1 fruit fly cellular context compared by ENCODE assay signal in the genomic region with DNA sequence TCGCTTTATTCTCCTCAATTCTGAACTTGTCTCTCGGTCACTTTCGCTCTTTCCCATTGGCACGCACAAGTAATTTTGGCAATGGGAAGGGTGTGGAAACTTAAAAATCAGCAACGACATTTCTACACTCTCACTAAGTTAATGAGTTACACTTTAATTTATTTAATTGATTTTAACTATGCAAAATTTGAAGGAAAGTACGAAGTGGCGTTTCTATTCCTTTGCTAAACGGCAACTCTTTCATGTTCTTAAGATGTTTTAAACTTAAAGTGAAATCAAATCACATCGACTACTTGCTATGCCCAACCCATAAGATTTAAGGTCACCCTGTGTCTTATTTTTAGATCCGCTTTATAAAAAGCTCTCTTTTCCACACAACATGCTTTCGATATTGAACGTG.
A peak's percentile ranks its signal among the peaks of the same experiment; 100 is the strongest.
TF ChIP-seq lines count a peak whose summit lies in the region.

No protein-coding gene starts in this region.

TF ChIP-seq in whole organism, embryonic, 481 proteins besides CTCF, POLR2A, EP300 and RAD21 (continued from another document and continues in another):
- TF ChIP-seq CG13296 (GFP tag; optimal IDR thresholded peaks at IDR 0.05; lab: Kevin White, UChicago) (peak; percentile 72), scrt (GFP tag; optimal IDR thresholded peaks at IDR 0.05; lab: Kevin White, UChicago) (peak; percentile 44), vfl (GFP tag; optimal IDR thresholded peaks at IDR 0.05; lab: Kevin White, UChicago) (no peak), chn (GFP tag; optimal IDR thresholded peaks at IDR 0.05; lab: Kevin White, UChicago) (peak; percentile 7), gro (GFP tag; optimal IDR thresholded peaks at IDR 0.05; lab: Kevin White, UChicago) (peak; percentile 51), Sry-δ (GFP tag; optimal IDR thresholded peaks at IDR 0.05; lab: Kevin White, UChicago) (no peak), CG11696 (GFP tag; IDR thresholded peaks at IDR 0.05; lab: Robert Waterston, UW) (peak; percentile 29; the same call in 1 of the 2 replicates), p53 (GFP tag; optimal IDR thresholded peaks at IDR 0.05; lab: Kevin White, UChicago) (no peak), sd (tag; optimal IDR thresholded peaks at IDR 0.05; lab: Kevin White, UChicago) (peak; percentile 53), E2f1 (GFP tag; IDR thresholded peaks at IDR 0.05; lab: Robert Waterston, UW) (peak; percentile 35; the same call in 1 of the 2 replicates), Bteb2 (GFP tag; optimal IDR thresholded peaks at IDR 0.05; lab: Kevin White, UChicago) (peak; percentile 61), caup (GFP tag; optimal IDR thresholded peaks at IDR 0.05; lab: Kevin White, UChicago; ENCODE audit: severe bottlenecking) (peak; percentile 24), CG33557 (GFP tag; optimal IDR thresholded peaks at IDR 0.05; lab: Kevin White, UChicago) (no peak), gsb-n (tag; optimal IDR thresholded peaks at IDR 0.05; lab: Kevin White, UChicago) (no peak), Ptx1 (GFP tag; IDR thresholded peaks at IDR 0.05; lab: Robert Waterston, UW) (peak; percentile 69; the same call in 1 of the 2 replicates), maf-S (GFP tag; optimal IDR thresholded peaks at IDR 0.05; lab: Kevin White, UChicago) (no peak), Stat92E (GFP tag; optimal IDR thresholded peaks at IDR 0.05; lab: Kevin White, UChicago) (no peak), CG14441 (GFP tag; IDR thresholded peaks at IDR 0.05; lab: Robert Waterston, UW) (peak; percentile 68), CG17328 (GFP tag; IDR thresholded peaks at IDR 0.05; lab: Robert Waterston, UW) (peak; percentile 34; the same call in 1 of the 2 replicates), ase (GFP tag; IDR thresholded peaks at IDR 0.05; lab: Robert Waterston, UW) (peak; percentile 27; the same call in 2 of the 3 replicates), CG2712 (tag; optimal IDR thresholded peaks at IDR 0.05; lab: Kevin White, UChicago) (peak; percentile 45), Nf-YC (tag; optimal IDR thresholded peaks at IDR 0.05; lab: Kevin White, UChicago) (peak; percentile 57), dmrt99B (tag; optimal IDR thresholded peaks at IDR 0.05; lab: Kevin White, UChicago) (peak; percentile 68), CG12744 (GFP tag; optimal IDR thresholded peaks at IDR 0.05; lab: Kevin White, UChicago) (no peak), H2.0 (GFP tag; IDR thresholded peaks at IDR 0.05; lab: Robert Waterston, UW) (peak; percentile 13; the same call in 1 of the 2 replicates), CG42726 (GFP tag; IDR thresholded peaks at IDR 0.05; lab: Robert Waterston, UW; ENCODE audit: partially characterized antibody) (no peak), gcm2 (GFP tag; optimal IDR thresholded peaks at IDR 0.05; lab: Kevin White, UChicago) (peak; percentile 31), CG14667 (GFP tag; IDR thresholded peaks at IDR 0.05; lab: Robert Waterston, UW) (0 out of 2 replicates have a peak, but pooled peaks have one; percentile 39), CG15514 (GFP tag; optimal IDR thresholded peaks at IDR 0.05; lab: Kevin White, UChicago) (peak; percentile 28), salm (tag; optimal IDR thresholded peaks at IDR 0.05; lab: Kevin White, UChicago) (peak; percentile 30), CG1233 (GFP tag; optimal IDR thresholded peaks at IDR 0.05; lab: Kevin White, UChicago) (peak; percentile 32), PHDP (tag; optimal IDR thresholded peaks at IDR 0.05; lab: Kevin White, UChicago) (peak; percentile 69), CG9727 (GFP tag; optimal IDR thresholded peaks at IDR 0.05; lab: Kevin White, UChicago) (peak; percentile 15), vnd (GFP tag; IDR thresholded peaks at IDR 0.05; lab: Robert Waterston, UW; ENCODE audit: partially characterized antibody) (no peak), slbo (GFP tag; IDR thresholded peaks at IDR 0.05; lab: Robert Waterston, UW) (peak; percentile 67), Nf-YB (GFP tag; optimal IDR thresholded peaks at IDR 0.05; lab: Kevin White, UChicago) (peak; percentile 24), Hr51 (GFP tag; optimal IDR thresholded peaks at IDR 0.05; lab: Kevin White, UChicago) (peak in 1 of 2 experiments; percentile 84), jigr1 (GFP tag; IDR thresholded peaks at IDR 0.05; lab: Robert Waterston, UW) (no peak), ap (GFP tag; IDR thresholded peaks at IDR 0.05; lab: Robert Waterston, UW) (no peak), unpg (GFP tag; optimal IDR thresholded peaks at IDR 0.05; lab: Kevin White, UChicago) (peak; percentile 65), E2f2 (GFP tag; IDR thresholded peaks at IDR 0.05; lab: Robert Waterston, UW) (peak; percentile 47), Xbp1 (GFP tag; optimal IDR thresholded peaks at IDR 0.05; lab: Kevin White, UChicago) (peak; percentile 62), phol (tag; optimal IDR thresholded peaks at IDR 0.05; lab: Kevin White, UChicago) (peak; percentile 44), Med (GFP tag; lab: Kevin White, UChicago) (peak; percentile 86), zen (tag; optimal IDR thresholded peaks at IDR 0.05; lab: Kevin White, UChicago) (no peak), odd (GFP tag; optimal IDR thresholded peaks at IDR 0.05; lab: Kevin White, UChicago) (peak; percentile 31), al (GFP tag; IDR thresholded peaks at IDR 0.05; lab: Robert Waterston, UW) (peak; percentile 52; the same call in 1 of the 2 replicates), CG17361 (GFP tag; IDR thresholded peaks at IDR 0.05; lab: Robert Waterston, UW) (peak; percentile 42; the same call in 1 of the 3 replicates), CG8924 (tag; optimal IDR thresholded peaks at IDR 0.05; lab: Kevin White, UChicago) (peak; percentile 67), twi (tag; optimal IDR thresholded peaks at IDR 0.05; lab: Kevin White, UChicago) (no peak), esg (GFP tag; conservative IDR thresholded peaks at IDR 0.05; lab: Robert Waterston, UW) (peak; percentile 62), fd102C (GFP tag; optimal IDR thresholded peaks at IDR 0.05; lab: Kevin White, UChicago) (no peak), sisA (GFP tag; IDR thresholded peaks at IDR 0.05; lab: Robert Waterston, UW) (peak; percentile 50), bigmax (GFP tag; optimal IDR thresholded peaks at IDR 0.05; lab: Kevin White, UChicago) (no peak), HHEX (GFP tag; optimal IDR thresholded peaks at IDR 0.05; lab: Kevin White, UChicago) (peak; percentile 57), vvl (GFP tag; IDR thresholded peaks at IDR 0.05; lab: Robert Waterston, UW) (peak; percentile 54; the same call in 1 of the 2 replicates), tio (GFP tag; optimal IDR thresholded peaks at IDR 0.05; lab: Kevin White, UChicago) (peak; percentile 13), Drgx (GFP tag; IDR thresholded peaks at IDR 0.05; lab: Robert Waterston, UW) (peak; percentile 44; the same call in 1 of the 2 replicates), CG7556 (GFP tag; optimal IDR thresholded peaks at IDR 0.05; lab: Kevin White, UChicago) (peak; percentile 50), CG34422 (GFP tag; IDR thresholded peaks at IDR 0.05; lab: Robert Waterston, UW) (0 out of 3 replicates have a peak, but pooled peaks have one; percentile 44), hkb (optimal IDR thresholded peaks at IDR 0.05; lab: Kevin White, UChicago) (no peak), hkb (GFP tag; IDR thresholded peaks at IDR 0.05; lab: Robert Waterston, UW) (peak; percentile 74), Elba2 (GFP tag; optimal IDR thresholded peaks at IDR 0.05; lab: Kevin White, UChicago) (no peak), HLH4C (GFP tag; IDR thresholded peaks at IDR 0.05; lab: Robert Waterston, UW; ENCODE audit: partially characterized antibody) (no peak), CG43689 (GFP tag; IDR thresholded peaks at IDR 0.05; lab: Robert Waterston, UW) (peak; percentile 48; the same call in 1 of the 2 replicates), pho (GFP tag; optimal IDR thresholded peaks at IDR 0.05; lab: Kevin White, UChicago) (peak; percentile 55), ranshi (GFP tag; IDR thresholded peaks at IDR 0.05; lab: Robert Waterston, UW) (peak; percentile 51; the same call in 1 of the 2 replicates), CG32767 (GFP tag; IDR thresholded peaks at IDR 0.05; lab: Robert Waterston, UW) (0 out of 2 replicates have a peak, but pooled peaks have one; percentile 34), CG13624 (GFP tag; optimal IDR thresholded peaks at IDR 0.05; lab: Kevin White, UChicago) (peak; percentile 53), ind (GFP tag; optimal IDR thresholded peaks at IDR 0.05; lab: Kevin White, UChicago) (peak; percentile 49), CG4424 (GFP tag; optimal IDR thresholded peaks at IDR 0.05; lab: Kevin White, UChicago) (peak; percentile 12), CG11723 (GFP tag; optimal IDR thresholded peaks at IDR 0.05; lab: Kevin White, UChicago) (peak; percentile 5), CG17359 (tag; optimal IDR thresholded peaks at IDR 0.05; lab: Kevin White, UChicago) (peak; percentile 67), sob (GFP tag; IDR thresholded peaks at IDR 0.05; lab: Robert Waterston, UW) (peak; percentile 74), CG11247 (GFP tag; IDR thresholded peaks at IDR 0.05; lab: Robert Waterston, UW) (0 out of 2 replicates have a peak, but pooled peaks have one; percentile 27), CG12071 (GFP tag; optimal IDR thresholded peaks at IDR 0.05; lab: Kevin White, UChicago) (peak; percentile 19), Poxn (GFP tag; IDR thresholded peaks at IDR 0.05; lab: Robert Waterston, UW) (no peak), CG4707 (GFP tag; optimal IDR thresholded peaks at IDR 0.05; lab: Kevin White, UChicago) (no peak), onecut (GFP tag; IDR thresholded peaks at IDR 0.05; lab: Robert Waterston, UW) (peak; percentile 29; the same call in 1 of the 2 replicates), CG11504 (tag; optimal IDR thresholded peaks at IDR 0.05; lab: Kevin White, UChicago) (peak; percentile 72), slp2 (GFP tag; optimal IDR thresholded peaks at IDR 0.05; lab: Kevin White, UChicago) (peak; percentile 12), CG18619 (GFP tag; optimal IDR thresholded peaks at IDR 0.05; lab: Kevin White, UChicago) (peak; percentile 6), run (tag; optimal IDR thresholded peaks at IDR 0.05; lab: Kevin White, UChicago) (no peak), Usf (GFP tag; optimal IDR thresholded peaks at IDR 0.05; lab: Kevin White, UChicago) (no peak), tin (GFP tag; optimal IDR thresholded peaks at IDR 0.05; lab: Kevin White, UChicago) (peak; percentile 3), CG3281 (GFP tag; optimal IDR thresholded peaks at IDR 0.05; lab: Kevin White, UChicago) (peak; percentile 71), CG14710 (tag; optimal IDR thresholded peaks at IDR 0.05; lab: Kevin White, UChicago) (no peak), stc (GFP tag; IDR thresholded peaks at IDR 0.05; lab: Robert Waterston, UW) (peak; percentile 73), Dek (tag; optimal IDR thresholded peaks at IDR 0.05; lab: Kevin White, UChicago) (peak; percentile 30), CG6854 (GFP tag; optimal IDR thresholded peaks at IDR 0.05; lab: Kevin White, UChicago) (peak; percentile 22), Ssrp (tag; optimal IDR thresholded peaks at IDR 0.05; lab: Kevin White, UChicago) (no peak), CG4360 (GFP tag; IDR thresholded peaks at IDR 0.05; lab: Robert Waterston, UW) (no peak), HLH54F (GFP tag; optimal IDR thresholded peaks at IDR 0.05; lab: Kevin White, UChicago) (peak; percentile 31), CG4404 (GFP tag; IDR thresholded peaks at IDR 0.05; lab: Robert Waterston, UW) (peak; percentile 37; the same call in 1 of the 2 replicates), Fer3 (tag; optimal IDR thresholded peaks at IDR 0.05; lab: Kevin White, UChicago) (peak; percentile 69), CG9437 (GFP tag; optimal IDR thresholded peaks at IDR 0.05; lab: Kevin White, UChicago) (peak; percentile 11), Awh (GFP tag; IDR thresholded peaks at IDR 0.05; lab: Robert Waterston, UW) (no peak), CG3995 (GFP tag; optimal IDR thresholded peaks at IDR 0.05; lab: Kevin White, UChicago) (peak; percentile 4), CG31441 (GFP tag; IDR thresholded peaks at IDR 0.05; lab: Robert Waterston, UW) (peak; percentile 37; the same call in 1 of the 2 replicates), Blimp-1 (GFP tag; optimal IDR thresholded peaks at IDR 0.05; lab: Kevin White, UChicago) (peak; percentile 33), CG9817 (tag; optimal IDR thresholded peaks at IDR 0.05; lab: Kevin White, UChicago) (peak; percentile 59), fd3F (GFP tag; optimal IDR thresholded peaks at IDR 0.05; lab: Kevin White, UChicago) (peak; percentile 65), so (GFP tag; IDR thresholded peaks at IDR 0.05; lab: Robert Waterston, UW) (peak; percentile 71), dpn (GFP tag; optimal IDR thresholded peaks at IDR 0.05; lab: Kevin White, UChicago) (peak; percentile 53 to 64), CG15479 (GFP tag; optimal IDR thresholded peaks at IDR 0.05; lab: Kevin White, UChicago) (no peak), CG17385 (GFP tag; optimal IDR thresholded peaks at IDR 0.05; lab: Kevin White, UChicago) (peak; percentile 51), CG2120 (GFP tag; optimal IDR thresholded peaks at IDR 0.05; lab: Kevin White, UChicago) (peak; percentile 77), Gug (GFP tag; IDR thresholded peaks at IDR 0.05; lab: Robert Waterston, UW) (0 out of 4 replicates have a peak, but pooled peaks have one; percentile 3), Camta (GFP tag; optimal IDR thresholded peaks at IDR 0.05; lab: Kevin White, UChicago) (peak; percentile 26), row (GFP tag; IDR thresholded peaks at IDR 0.05; lab: Robert Waterston, UW) (peak; percentile 85), CG18599 (GFP tag; optimal IDR thresholded peaks at IDR 0.05; lab: Kevin White, UChicago) (peak; percentile 59), cg (GFP tag; optimal IDR thresholded peaks at IDR 0.05; lab: Kevin White, UChicago) (no peak), MBD-R2 (GFP tag; IDR thresholded peaks at IDR 0.05; lab: Robert Waterston, UW) (peak; percentile 19; the same call in 1 of the 2 replicates), Six4 (GFP tag; optimal IDR thresholded peaks at IDR 0.05; lab: Kevin White, UChicago) (peak; percentile 22), D19A (tag; optimal IDR thresholded peaks at IDR 0.05; lab: Kevin White, UChicago) (peak; percentile 97), dm (GFP tag; optimal IDR thresholded peaks at IDR 0.05; lab: Kevin White, UChicago) (no peak), CG16815 (GFP tag; optimal IDR thresholded peaks at IDR 0.05; lab: Kevin White, UChicago) (no peak), slou (GFP tag; optimal IDR thresholded peaks at IDR 0.05; lab: Kevin White, UChicago) (peak; percentile 5), CG2678 (tag; optimal IDR thresholded peaks at IDR 0.05; lab: Kevin White, UChicago) (peak; percentile 75), CG17568 (GFP tag; optimal IDR thresholded peaks at IDR 0.05; lab: Kevin White, UChicago) (peak; percentile 57), Meics (GFP tag; optimal IDR thresholded peaks at IDR 0.05; lab: Kevin White, UChicago) (peak; percentile 76), CG9215 (GFP tag; IDR thresholded peaks at IDR 0.05; lab: Robert Waterston, UW) (peak; percentile 36; the same call in 1 of the 2 replicates), Ada2b (GFP tag; IDR thresholded peaks at IDR 0.05; lab: Robert Waterston, UW) (peak; percentile 69), Asciz (GFP tag; optimal IDR thresholded peaks at IDR 0.05; lab: Kevin White, UChicago) (peak; percentile 30)
